Worm (Caenorhabditis elegans): ENCODE measurements around the gene fbxl-2.

DNA sequence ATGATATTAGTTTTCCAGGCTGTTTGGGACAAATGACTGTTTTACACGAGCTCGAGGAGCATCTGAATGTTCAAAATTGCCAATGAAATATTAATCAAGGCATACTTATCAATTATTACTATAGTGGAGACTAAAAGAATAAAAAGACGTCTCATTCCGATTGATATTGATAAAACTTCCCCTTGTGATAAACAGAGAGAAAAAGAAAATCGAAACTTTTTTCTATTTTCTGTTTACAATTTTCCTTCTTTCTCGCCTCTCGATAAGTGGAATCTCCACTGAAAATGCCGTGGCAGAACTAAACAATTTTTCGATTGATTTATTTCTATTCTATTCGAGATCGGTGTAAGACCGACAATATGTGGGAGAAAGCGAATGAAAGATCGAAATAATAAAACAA lies 22.8 kb downstream of the fbxl-2 start, which contains the start of gene B0393.9:
- no peak for TF ChIP-seq hmg-1.2 (GFP tag; IDR thresholded peaks at IDR 0.05)
- TF ChIP-seq nhr-90 (tag; optimal IDR thresholded peaks at IDR 0.05): no peak
- TF ChIP-seq unc-62 (GFP tag; optimal IDR thresholded peaks at IDR 0.05): no peak
- TF ChIP-seq lsy-27 (tag; optimal IDR thresholded peaks at IDR 0.05; ENCODE audit: borderline replicate concordance, insufficient read depth): no peak
- no peak for TF ChIP-seq B0336.3 (GFP tag; IDR thresholded peaks at IDR 0.05)
- no peak for TF ChIP-seq gei-17 (GFP tag; optimal IDR thresholded peaks at IDR 0.05)
- no peak for TF ChIP-seq pha-4 (tag; optimal IDR thresholded peaks at IDR 0.05)
- TF ChIP-seq zim-3 (tag; optimal IDR thresholded peaks at IDR 0.05): no peak
- TF ChIP-seq ceh-58 (GFP tag; IDR thresholded peaks at IDR 0.05): no peak
- TF ChIP-seq sdz-38 (tag; optimal IDR thresholded peaks at IDR 0.05): no peak
- TF ChIP-seq nhr-179 (tag; optimal IDR thresholded peaks at IDR 0.05): no peak
- no peak for TF ChIP-seq F22D6.2 (tag; optimal IDR thresholded peaks at IDR 0.05)
- TF ChIP-seq D2030.7 (GFP tag; IDR thresholded peaks at IDR 0.05): no peak
